Worm (Caenorhabditis elegans) whole organism, late embryonic: ENCODE measurements around the gene pals-27.
A peak's percentile ranks its signal among the peaks of the same experiment; 100 is the strongest.
"Not testable (repeated sequence)": the region's sequence is repeated elsewhere in the genome, so short reads cannot be mapped to it uniquely, and the experiment has no call there.

Source experiments
- C08G9.2 ChIP-seq: sonication (generic microtip); optimal IDR thresholded peaks from 2 replicates; lab custom pipeline; 2016; ENCODE audit warnings: mild to moderate bottlenecking, missing genetic modification characterization, moderate library complexity, missing compliant biosample characterization
- C38D4.7 ChIP-seq: fragments of 200-800 bp; sonication (Bioruptor generic); optimal IDR thresholded peaks from 2 replicates; lab custom pipeline; 2018; ENCODE audit warnings: mild to moderate bottlenecking, missing genetic modification characterization, moderate library complexity, missing compliant biosample characterization
- F13H6.1 ChIP-seq: sonication (generic microtip); optimal IDR thresholded peaks from 2 replicates; lab custom pipeline; 2016; ENCODE audit warnings: missing genetic modification characterization, missing compliant biosample characterization
- K02D7.2 ChIP-seq: sonication (generic microtip); optimal IDR thresholded peaks from 2 replicates; lab custom pipeline; 2017; ENCODE audit warnings: mild to moderate bottlenecking, missing genetic modification characterization, missing compliant biosample characterization
- K09A11.1 ChIP-seq: sonication (generic microtip); optimal IDR thresholded peaks from 2 replicates; lab custom pipeline; 2017; ENCODE audit warnings: antibody characterized with exemption, mild to moderate bottlenecking, missing genetic modification characterization, missing compliant biosample characterization; ENCODE audit not compliant: insufficient read depth
- T23F11.4 ChIP-seq: fragments of 200-800 bp; sonication (Bioruptor generic); optimal IDR thresholded peaks from 2 replicates; lab custom pipeline; 2018; ENCODE audit warnings: mild to moderate bottlenecking, missing genetic modification characterization, missing compliant biosample characterization
- Y22D7AL.16 ChIP-seq: sonication (generic microtip); optimal IDR thresholded peaks from 2 replicates; lab custom pipeline; 2016; ENCODE audit warnings: missing genetic modification characterization, missing compliant biosample characterization
- ahr-1 ChIP-seq: sonication (generic microtip); optimal IDR thresholded peaks from 2 replicates; lab custom pipeline; 2016; ENCODE audit warnings: missing genetic modification characterization, missing compliant biosample characterization
- ceh-14 ChIP-seq: sonication (generic microtip); optimal IDR thresholded peaks from 2 replicates; lab custom pipeline; 2016; ENCODE audit warnings: missing genotype, missing genetic modification characterization, missing compliant biosample characterization
- ceh-18 ChIP-seq: sonication (generic microtip); optimal IDR thresholded peaks from 2 replicates; lab custom pipeline; 2016; ENCODE audit warnings: missing genetic modification characterization, missing compliant biosample characterization
- ceh-19 ChIP-seq: fragments of 200-800 bp; sonication (Bioruptor generic); optimal IDR thresholded peaks from 2 replicates; lab custom pipeline; 2018; ENCODE audit warnings: mild to moderate bottlenecking, missing genetic modification characterization, missing compliant biosample characterization
- ceh-2 ChIP-seq: sonication (generic microtip); optimal IDR thresholded peaks from 2 replicates; lab custom pipeline; 2016; ENCODE audit warnings: missing genotype, missing genetic modification characterization, missing compliant biosample characterization
- ceh-24 ChIP-seq: sonication (generic microtip); optimal IDR thresholded peaks from 2 replicates; lab custom pipeline; 2016; ENCODE audit warnings: mild to moderate bottlenecking, missing genetic modification characterization, missing compliant biosample characterization
- ceh-31 ChIP-seq: sonication (generic microtip); optimal IDR thresholded peaks from 2 replicates; lab custom pipeline; 2016; ENCODE audit warnings: missing genetic modification characterization, missing compliant biosample characterization
- ceh-34 ChIP-seq: sonication (generic microtip); optimal IDR thresholded peaks from 2 replicates; lab custom pipeline; 2016; ENCODE audit warnings: mild to moderate bottlenecking, missing genetic modification characterization, missing compliant biosample characterization
- ceh-45 ChIP-seq: fragments of 200-800 bp; sonication (Bioruptor generic); IDR thresholded peaks from 2 replicates; pipeline ENCODE4 v1.3.6; 2022; ENCODE audit warnings: missing genetic modification reagents, missing genetic modification characterization, missing compliant biosample characterization
- ceh-48 ChIP-seq: sonication (generic microtip); optimal IDR thresholded peaks from 2 replicates; lab custom pipeline; 2016; ENCODE audit warnings: missing genetic modification characterization, inconsistent platforms, missing compliant biosample characterization
- che-1 ChIP-seq: sonication (generic microtip); optimal IDR thresholded peaks from 2 replicates; lab custom pipeline; 2016; ENCODE audit warnings: mild to moderate bottlenecking, missing genetic modification characterization, missing compliant biosample characterization
- dmd-4 ChIP-seq: sonication (generic microtip); optimal IDR thresholded peaks from 2 replicates; lab custom pipeline; 2016; ENCODE audit warnings: borderline replicate concordance, missing genetic modification characterization, missing compliant biosample characterization
- elt-2 ChIP-seq: sonication (generic microtip); optimal IDR thresholded peaks from 2 replicates; lab custom pipeline; 2016; ENCODE audit warnings: missing genetic modification reagents, missing genetic modification characterization, missing compliant biosample characterization
- ets-4 ChIP-seq: sonication (generic microtip); optimal IDR thresholded peaks from 2 replicates; lab custom pipeline; 2016; ENCODE audit warnings: missing genetic modification characterization, missing compliant biosample characterization
- fax-1 ChIP-seq: sonication (generic microtip); optimal IDR thresholded peaks from 2 replicates; lab custom pipeline; 2016; ENCODE audit warnings: missing genotype, missing genetic modification characterization, missing compliant biosample characterization
- fkh-6 ChIP-seq: sonication (generic microtip); optimal IDR thresholded peaks from 2 replicates; lab custom pipeline; 2016; ENCODE audit warnings: missing genetic modification characterization, missing compliant biosample characterization
- gmeb-2 ChIP-seq: sonication (generic microtip); optimal IDR thresholded peaks from 2 replicates; lab custom pipeline; 2016; ENCODE audit warnings: missing genetic modification characterization, inconsistent platforms, missing compliant biosample characterization
- hlh-15 ChIP-seq: sonication (generic microtip); optimal IDR thresholded peaks from 2 replicates; lab custom pipeline; 2016; ENCODE audit warnings: missing genetic modification characterization, missing compliant biosample characterization
- hlh-6 ChIP-seq: sonication (generic microtip); optimal IDR thresholded peaks from 2 replicates; lab custom pipeline; 2016; ENCODE audit warnings: missing genotype, missing genetic modification characterization, missing compliant biosample characterization
- hlh-8 ChIP-seq: sonication (generic microtip); optimal IDR thresholded peaks from 2 replicates; lab custom pipeline; 2016; ENCODE audit warnings: missing genotype, missing genetic modification characterization, missing compliant biosample characterization
- lin-11 ChIP-seq: fragments of 200-800 bp; sonication (Bioruptor generic); optimal IDR thresholded peaks from 2 replicates; lab custom pipeline; 2018; ENCODE audit warnings: mild to moderate bottlenecking, missing genetic modification characterization, missing compliant biosample characterization
- madf-2 ChIP-seq: sonication (generic microtip); optimal IDR thresholded peaks from 2 replicates; lab custom pipeline; 2017; ENCODE audit warnings: missing genetic modification characterization, missing compliant biosample characterization
- nfya-1 ChIP-seq: sonication (generic microtip); optimal IDR thresholded peaks from 2 replicates; lab custom pipeline; 2017; ENCODE audit warnings: missing genetic modification characterization, mild to moderate bottlenecking, missing compliant biosample characterization, antibody characterized with exemption, moderate library complexity
- nhr-232 ChIP-seq: sonication (generic microtip); optimal IDR thresholded peaks from 2 replicates; lab custom pipeline; 2016; ENCODE audit warnings: missing genetic modification characterization, missing compliant biosample characterization
- pat-9 ChIP-seq: fragments of 200-800 bp; sonication (Bioruptor generic); optimal IDR thresholded peaks from 2 replicates; lab custom pipeline; 2018; ENCODE audit warnings: mild to moderate bottlenecking, missing genetic modification characterization, moderate library complexity, missing compliant biosample characterization
- pha-2 ChIP-seq: sonication (generic microtip); optimal IDR thresholded peaks from 2 replicates; lab custom pipeline; 2017; ENCODE audit warnings: mild to moderate bottlenecking, missing genetic modification characterization, missing compliant biosample characterization
- ref-2 ChIP-seq: sonication (generic microtip); optimal IDR thresholded peaks from 2 replicates; lab custom pipeline; 2016; ENCODE audit warnings: missing genetic modification characterization, missing compliant biosample characterization
- rnt-1 ChIP-seq: sonication (generic microtip); optimal IDR thresholded peaks from 2 replicates; lab custom pipeline; 2016; ENCODE audit warnings: missing genetic modification characterization, missing compliant biosample characterization
- sdc-2 ChIP-seq: sonication (generic microtip); optimal IDR thresholded peaks from 2 replicates; lab custom pipeline; 2016; ENCODE audit warnings: missing genotype, missing genetic modification characterization, missing compliant biosample characterization
- sox-2 ChIP-seq: fragments of 200-800 bp; sonication (Bioruptor generic); IDR thresholded peaks from 2 replicates; pipeline ENCODE4 v1.3.6; 2022; ENCODE audit warnings: missing genetic modification reagents, missing genetic modification characterization, missing compliant biosample characterization
- sox-4 ChIP-seq: sonication (generic microtip); optimal IDR thresholded peaks from 2 replicates; lab custom pipeline; 2017; ENCODE audit warnings: mild to moderate bottlenecking, missing genetic modification characterization, inconsistent platforms, missing compliant biosample characterization
- syd-9 ChIP-seq: sonication (generic microtip); optimal IDR thresholded peaks from 2 replicates; lab custom pipeline; 2016; ENCODE audit warnings: mild to moderate bottlenecking, missing genetic modification characterization, moderate library complexity, missing compliant biosample characterization
- tbx-2 ChIP-seq: sonication (generic microtip); optimal IDR thresholded peaks from 2 replicates; lab custom pipeline; 2016; ENCODE audit warnings: missing genetic modification characterization, missing compliant biosample characterization
- ttx-3 ChIP-seq: sonication (generic microtip); optimal IDR thresholded peaks from 2 replicates; lab custom pipeline; 2016; ENCODE audit warnings: missing genetic modification reagents, missing genetic modification characterization, missing compliant biosample characterization
- unc-3 ChIP-seq, 2 experiments: fragments of 200-800 bp in 1 of 2; sonication (Bioruptor generic) in 1 of 2; sonication (generic microtip) in 1 of 2; conservative IDR thresholded peaks in 1 of 2; optimal IDR thresholded peaks in 1 of 2; 2 replicates each; pipeline versions ENCODE4 v1.3.6 to Lab custom; 2016 to 2022; ENCODE audit warnings: missing compliant biosample characterization in 2 of 2, missing genetic modification characterization in 2 of 2, missing genetic modification reagents in 1 of 2
- zip-5 ChIP-seq: sonication (generic microtip); optimal IDR thresholded peaks from 2 replicates; lab custom pipeline; 2016; ENCODE audit warnings: missing genetic modification characterization, missing compliant biosample characterization

pals-27 gene

ce11 chrIII:4378600-4379293, 2.7 kb upstream of the pals-27 start:
- peak; percentile 55; the same call in 1 of the 2 replicates for TF ChIP-seq unc-3 (GFP tag; conservative IDR thresholded peaks at IDR 0.05; lab: Robert Waterston, UW)
- TF ChIP-seq unc-3 (tag; optimal IDR thresholded peaks at IDR 0.05; lab: Kevin White, UChicago): not testable (repeated sequence)
- TF ChIP-seq fax-1 (tag; lab: Kevin White, UChicago): peak; percentile 48
- TF ChIP-seq hlh-6 (tag; lab: Kevin White, UChicago): peak; percentile 4
- peak; percentile 56 for TF ChIP-seq ceh-34
- TF ChIP-seq ceh-24: peak; percentile 39
- TF ChIP-seq sox-4: peak; percentile 54
- TF ChIP-seq pha-2: peak; percentile 77
- peak; percentile 6 for TF ChIP-seq ets-4
- TF ChIP-seq ceh-45 (GFP tag; lab: Robert Waterston, UW): peak; percentile 69; the same call in 1 of the 2 replicates
- peak; percentile 51 for TF ChIP-seq tbx-2
- peak; percentile 70 for TF ChIP-seq ceh-31
- peak; percentile 69 for TF ChIP-seq sox-2 (GFP tag; lab: Robert Waterston, UW)
- peak; percentile 41 for TF ChIP-seq elt-2
- TF ChIP-seq hlh-15 (tag; lab: Kevin White, UChicago): peak; percentile 18
- peak; percentile 44 for TF ChIP-seq nfya-1
- peak; percentile 55 for TF ChIP-seq nhr-232 (tag; lab: Kevin White, UChicago)
- TF ChIP-seq hlh-8 (tag; lab: Kevin White, UChicago): peak; percentile 10
- TF ChIP-seq ceh-19 (GFP tag; lab: Kevin White, UChicago): peak; percentile 37
- TF ChIP-seq ceh-18 (tag; lab: Kevin White, UChicago): peak; percentile 87
- peak; percentile 62 for TF ChIP-seq syd-9
- peak; percentile 63 for TF ChIP-seq fkh-6 (tag; lab: Kevin White, UChicago)
- peak; percentile 60 for TF ChIP-seq gmeb-2 (tag; lab: Kevin White, UChicago)
- TF ChIP-seq ttx-3 (tag; lab: Kevin White, UChicago): peak; percentile 31
- peak; percentile 43 for TF ChIP-seq C08G9.2 (tag; lab: Kevin White, UChicago)
- TF ChIP-seq ahr-1 (tag; lab: Kevin White, UChicago): peak; percentile 43
- TF ChIP-seq ceh-48 (tag; lab: Kevin White, UChicago): peak; percentile 28
- TF ChIP-seq sdc-2: peak; percentile 40
- peak; percentile 69 for TF ChIP-seq madf-2 (tag; lab: Kevin White, UChicago)
- peak; percentile 47 for TF ChIP-seq ref-2 (tag; lab: Kevin White, UChicago)
- peak; percentile 10 for TF ChIP-seq zip-5 (tag; lab: Kevin White, UChicago)
- TF ChIP-seq K09A11.1 (tag; lab: Kevin White, UChicago): peak; percentile 28
- peak; percentile 55 for TF ChIP-seq K02D7.2 (tag; lab: Kevin White, UChicago)
- peak; percentile 39 for TF ChIP-seq pat-9 (tag; lab: Kevin White, UChicago)
- peak; percentile 15 for TF ChIP-seq rnt-1
- TF ChIP-seq Y22D7AL.16: peak; percentile 52
- TF ChIP-seq che-1 (tag; lab: Kevin White, UChicago): peak; percentile 54
- peak; percentile 34 for TF ChIP-seq F13H6.1 (tag; lab: Kevin White, UChicago)
- TF ChIP-seq dmd-4 (tag; lab: Kevin White, UChicago): peak; percentile 12
- peak; percentile 67 for TF ChIP-seq T23F11.4
- peak; percentile 68 for TF ChIP-seq C38D4.7 (GFP tag; lab: Kevin White, UChicago)
- peak; percentile 39 for TF ChIP-seq ceh-14 (tag; lab: Kevin White, UChicago)
- peak; percentile 32 for TF ChIP-seq lin-11 (tag; lab: Kevin White, UChicago)
- TF ChIP-seq ceh-2 (tag; lab: Kevin White, UChicago): peak; percentile 7
